Fruit fly (Drosophila melanogaster) whole organism, embryonic: Measurements from ENCODE around the gene SMC6.

Source experiments
- CG10979 ChIP-seq: fragments of 200-800 bp; sonication (Bioruptor generic); optimal IDR thresholded peaks from 2 replicates; lab custom pipeline; 2018; ENCODE audit warnings: missing biosample characterization, mild to moderate bottlenecking, missing genetic modification characterization, moderate library complexity
- CG11695 ChIP-seq: fragments of 200-800 bp; sonication (Bioruptor generic); IDR thresholded peaks from 3 replicates; pipeline ENCODE4 v1.3.6; 2022; ENCODE audit warnings: missing biosample characterization, missing genetic modification characterization
- CG1233 ChIP-seq: fragments of 200-800 bp; sonication (Bioruptor generic); optimal IDR thresholded peaks from 4 replicates; lab custom pipeline; 2018; ENCODE audit warnings: missing biosample characterization, mild to moderate bottlenecking, missing genetic modification characterization
- CG13287 ChIP-seq: fragments of 200-800 bp; sonication (Bioruptor generic); IDR thresholded peaks from 2 replicates; pipeline ENCODE4 v1.3.6; 2022; ENCODE audit warnings: missing biosample characterization, missing genetic modification characterization; ENCODE audit not compliant: partially characterized antibody
- CG13775 ChIP-seq: fragments of 200-800 bp; sonication (Bioruptor generic); optimal IDR thresholded peaks from 3 replicates; lab custom pipeline; 2017; ENCODE audit warnings: missing biosample characterization, mild to moderate bottlenecking, missing genetic modification characterization
- CG15514 ChIP-seq: fragments of 200-800 bp; sonication (Bioruptor generic); optimal IDR thresholded peaks from 3 replicates; lab custom pipeline; 2017; ENCODE audit warnings: missing biosample characterization, missing genetic modification characterization, mild to moderate bottlenecking, moderate library complexity, missing genetic modification reagents
- CG34224 ChIP-seq: fragments of 200-800 bp; sonication (Bioruptor generic); IDR thresholded peaks from 3 replicates; pipeline ENCODE4 v1.3.6; 2022; ENCODE audit warnings: missing biosample characterization, missing genetic modification characterization; ENCODE audit not compliant: partially characterized antibody
- CG3847 ChIP-seq: fragments of 200-800 bp; sonication (Bioruptor generic); IDR thresholded peaks from 2 replicates; pipeline ENCODE4 v1.3.6; 2022; ENCODE audit warnings: missing biosample characterization, missing genetic modification characterization
- CG4360 ChIP-seq: fragments of 200-800 bp; sonication (Bioruptor generic); IDR thresholded peaks from 2 replicates; pipeline ENCODE4 v1.3.6; 2022; ENCODE audit warnings: missing biosample characterization, missing genetic modification characterization
- CG5180 ChIP-seq: fragments of 200-800 bp; sonication (Bioruptor generic); optimal IDR thresholded peaks from 3 replicates; lab custom pipeline; 2017; ENCODE audit warnings: missing biosample characterization, missing genetic modification characterization, mild to moderate bottlenecking, moderate library complexity, missing genetic modification reagents
- CG6765 ChIP-seq: fragments of 200-800 bp; sonication (Bioruptor generic); optimal IDR thresholded peaks from 3 replicates; lab custom pipeline; 2017; ENCODE audit warnings: missing biosample characterization, mild to moderate bottlenecking, missing genetic modification characterization
- CG8290 ChIP-seq, 3 experiments: fragments of 200-800 bp; sonication (Bioruptor generic); optimal IDR thresholded peaks; 2 replicates each; lab custom pipeline; 2016 to 2019; ENCODE audit warnings: missing biosample characterization in 3 of 3, missing genetic modification characterization in 3 of 3, mild to moderate bottlenecking in 2 of 3, moderate library complexity in 1 of 3
- CG8359 ChIP-seq: fragments of 200-800 bp; sonication (Bioruptor generic); optimal IDR thresholded peaks from 2 replicates; lab custom pipeline; 2017; ENCODE audit warnings: missing biosample characterization, mild to moderate bottlenecking, missing genetic modification characterization, borderline replicate concordance
- CG8924 ChIP-seq: fragments of 200-800 bp; optimal IDR thresholded peaks from 3 replicates; lab custom pipeline; 2019; ENCODE audit warnings: missing biosample characterization, mild to moderate bottlenecking, missing genetic modification characterization, moderate library complexity
- CG9727 ChIP-seq: fragments of 200-800 bp; sonication (Bioruptor generic); optimal IDR thresholded peaks from 3 replicates; lab custom pipeline; 2017; ENCODE audit warnings: missing biosample characterization, mild to moderate bottlenecking, missing genetic modification characterization
- Chrac-16 ChIP-seq: fragments of 200-800 bp; sonication (Bioruptor generic); optimal IDR thresholded peaks from 3 replicates; lab custom pipeline; 2016; ENCODE audit warnings: missing biosample characterization, missing genetic modification characterization
- Dll ChIP-seq: fragments of 200-800 bp; sonication (Bioruptor generic); IDR thresholded peaks from 4 replicates; pipeline ENCODE4 v1.3.6; 2022; ENCODE audit warnings: missing biosample characterization, missing genetic modification characterization; ENCODE audit not compliant: partially characterized antibody
- Ets65A ChIP-seq: fragments of 200-800 bp; sonication (Bioruptor generic); peaks from one replicate; lab custom pipeline; 2016; ENCODE audit warnings: missing biosample characterization, missing genetic modification characterization
- Fer1 ChIP-seq: fragments of 200-800 bp; sonication (Bioruptor generic); optimal IDR thresholded peaks from 2 replicates; lab custom pipeline; 2017; ENCODE audit warnings: missing biosample characterization, mild to moderate bottlenecking, missing genetic modification characterization
- Gug ChIP-seq: fragments of 200-800 bp; sonication (Bioruptor generic); IDR thresholded peaks from 4 replicates; pipeline ENCODE4 v1.3.6; 2022; ENCODE audit warnings: missing biosample characterization, missing genetic modification characterization
- HLH54F ChIP-seq: fragments of 200-800 bp; sonication (Bioruptor generic); optimal IDR thresholded peaks from 3 replicates; lab custom pipeline; 2016; ENCODE audit warnings: missing biosample characterization, missing genetic modification characterization
- Mrtf ChIP-seq: fragments of 200-800 bp; sonication (Bioruptor generic); IDR thresholded peaks from 3 replicates; pipeline ENCODE4 v1.3.6; 2022; ENCODE audit warnings: missing biosample characterization, missing genetic modification characterization
- NC2α ChIP-seq: fragments of 200-800 bp; sonication (Bioruptor generic); optimal IDR thresholded peaks from 2 replicates; lab custom pipeline; 2016; ENCODE audit warnings: missing biosample characterization, missing genetic modification characterization
- NC2β ChIP-seq: fragments of 200-800 bp; sonication (Bioruptor generic); optimal IDR thresholded peaks from 2 replicates; lab custom pipeline; 2016; ENCODE audit warnings: missing biosample characterization, missing genetic modification characterization
- NfI ChIP-seq: fragments of 200-800 bp; sonication (Bioruptor generic); optimal IDR thresholded peaks from 3 replicates; lab custom pipeline; 2018; ENCODE audit warnings: missing biosample characterization, mild to moderate bottlenecking, missing genetic modification characterization, moderate library complexity
- Oli ChIP-seq: fragments of 200-800 bp; sonication (Bioruptor generic); optimal IDR thresholded peaks from 2 replicates; lab custom pipeline; 2018; ENCODE audit warnings: missing biosample characterization, mild to moderate bottlenecking, missing genetic modification characterization, moderate library complexity
- Spps ChIP-seq: fragments of 200-800 bp; sonication (Bioruptor generic); optimal IDR thresholded peaks from 2 replicates; lab custom pipeline; 2018; ENCODE audit warnings: missing biosample characterization, mild to moderate bottlenecking, missing genetic modification characterization
- Taf1 ChIP-seq: fragments of 200-800 bp; sonication (Bioruptor generic); IDR thresholded peaks from 2 replicates; pipeline ENCODE4 v1.3.6; 2022; ENCODE audit warnings: missing biosample characterization, missing genetic modification characterization
- amos ChIP-seq: fragments of 200-800 bp; sonication (Bioruptor generic); IDR thresholded peaks from 2 replicates; pipeline ENCODE4 v1.3.6; 2022; ENCODE audit warnings: missing biosample characterization, missing genetic modification characterization; ENCODE audit not compliant: partially characterized antibody
- ci ChIP-seq: fragments of 200-800 bp; sonication (Bioruptor generic); IDR thresholded peaks from 3 replicates; pipeline ENCODE4 v1.3.6; 2022; ENCODE audit warnings: missing biosample characterization, missing genetic modification characterization
- gem ChIP-seq: fragments of 200-800 bp; sonication (Bioruptor generic); optimal IDR thresholded peaks from 2 replicates; lab custom pipeline; 2019; ENCODE audit warnings: missing biosample characterization, mild to moderate bottlenecking, missing genetic modification characterization, moderate library complexity
- ind ChIP-seq: fragments of 200-800 bp; sonication (Bioruptor generic); optimal IDR thresholded peaks from 3 replicates; lab custom pipeline; 2016; ENCODE audit warnings: missing biosample characterization, missing genetic modification characterization
- jigr1 ChIP-seq: fragments of 200-800 bp; sonication (Bioruptor generic); IDR thresholded peaks from 3 replicates; pipeline ENCODE4 v1.3.6; 2022; ENCODE audit warnings: missing biosample characterization, missing genetic modification characterization
- knrl ChIP-seq: fragments of 200-800 bp; sonication (Bioruptor generic); IDR thresholded peaks from 3 replicates; pipeline ENCODE4 v1.3.6; 2022; ENCODE audit warnings: missing biosample characterization, missing genetic modification characterization; ENCODE audit not compliant: partially characterized antibody
- lmd ChIP-seq: fragments of 200-800 bp; sonication (Bioruptor generic); IDR thresholded peaks from 2 replicates; pipeline ENCODE4 v1.3.6; 2022; ENCODE audit warnings: missing biosample characterization, missing genetic modification characterization
- nau ChIP-seq: fragments of 200-800 bp; sonication (Bioruptor generic); optimal IDR thresholded peaks from 3 replicates; lab custom pipeline; 2017; ENCODE audit warnings: missing biosample characterization, mild to moderate bottlenecking, missing genetic modification characterization, missing genetic modification reagents
- nerfin-1 ChIP-seq: fragments of 200-800 bp; sonication (Bioruptor generic); optimal IDR thresholded peaks from 3 replicates; lab custom pipeline; 2019; ENCODE audit warnings: missing biosample characterization, mild to moderate bottlenecking, missing genetic modification characterization, moderate library complexity
- onecut ChIP-seq: fragments of 200-800 bp; sonication (Bioruptor generic); IDR thresholded peaks from 2 replicates; pipeline ENCODE4 v1.3.6; 2022; ENCODE audit warnings: missing biosample characterization, missing genetic modification characterization
- otp ChIP-seq: fragments of 200-800 bp; sonication (Bioruptor generic); IDR thresholded peaks from 3 replicates; pipeline ENCODE4, ENCODE4 v1.3.6; 2022; ENCODE audit warnings: missing biosample characterization, missing genetic modification characterization
- pb ChIP-seq: fragments of 200-800 bp; sonication (Bioruptor generic); optimal IDR thresholded peaks from 3 replicates; lab custom pipeline; 2016; ENCODE audit warnings: missing biosample characterization, missing genetic modification characterization
- psq ChIP-seq: fragments of 200-800 bp; sonication (Bioruptor generic); optimal IDR thresholded peaks from 2 replicates; lab custom pipeline; 2017; ENCODE audit warnings: missing biosample characterization, missing genetic modification characterization
- sd ChIP-seq: fragments of 200-800 bp; sonication (Bioruptor generic); optimal IDR thresholded peaks from 3 replicates; lab custom pipeline; 2018; ENCODE audit warnings: missing biosample characterization, mild to moderate bottlenecking, missing genetic modification characterization, moderate library complexity
- sens ChIP-seq: fragments of 200-800 bp; sonication (Bioruptor generic); peaks from one replicate; lab custom pipeline; 2016; ENCODE audit warnings: missing biosample characterization, missing genetic modification characterization
- sens-2 ChIP-seq: fragments of 200-800 bp; sonication (Bioruptor generic); IDR thresholded peaks from 2 replicates; pipeline ENCODE4 v1.3.6; 2022; ENCODE audit warnings: missing biosample characterization, missing genetic modification characterization
- stwl ChIP-seq: fragments of 200-800 bp; sonication (Bioruptor generic); optimal IDR thresholded peaks from 3 replicates; lab custom pipeline; 2018; ENCODE audit warnings: missing biosample characterization, mild to moderate bottlenecking, missing genetic modification characterization, moderate library complexity
- twi ChIP-seq: fragments of 200-800 bp; optimal IDR thresholded peaks from 2 replicates; lab custom pipeline; 2019; ENCODE audit warnings: missing biosample characterization, mild to moderate bottlenecking, missing genetic modification characterization, moderate library complexity
- vvl ChIP-seq: fragments of 200-800 bp; sonication (Bioruptor generic); IDR thresholded peaks from 2 replicates; pipeline ENCODE4 v1.3.6; 2022; ENCODE audit warnings: missing biosample characterization, missing genetic modification characterization
- zfh1 ChIP-seq: fragments of 200-800 bp; sonication (Bioruptor generic); IDR thresholded peaks from 3 replicates; pipeline ENCODE4 v1.3.6; 2022; ENCODE audit warnings: missing biosample characterization, missing genetic modification characterization

The SMC6 gene

dm6 chr3R:24233366-24234161 is 40.3 kb upstream of the SMC6 start (continued):
- TF ChIP-seq zfh1 = no peak
- peak; percentile 19 for TF ChIP-seq stwl (tag; lab: Kevin White, UChicago)
- peak; percentile 12; the same call in 1 of the 2 replicates for TF ChIP-seq CG13287 (GFP tag; lab: Robert Waterston, UW)
- TF ChIP-seq jigr1 (GFP tag; lab: Robert Waterston, UW) = no peak
- TF ChIP-seq psq = peak; percentile 47
- no peak for TF ChIP-seq knrl
- no peak for TF ChIP-seq NC2α (GFP tag; lab: Kevin White, UChicago)
- TF ChIP-seq twi = no peak
- TF ChIP-seq CG8290 (GFP tag; optimal IDR thresholded peaks at IDR 0.05; lab: Kevin White, UChicago) = no peak
- no peak for TF ChIP-seq CG8290 (tag; optimal IDR thresholded peaks at IDR 0.05; lab: Kevin White, UChicago)
- TF ChIP-seq sd (tag; lab: Kevin White, UChicago) = peak; percentile 64
- peak; percentile 88 for TF ChIP-seq Ets65A (GFP tag; lab: Kevin White, UChicago)
- no peak for TF ChIP-seq sens-2 (GFP tag; lab: Robert Waterston, UW)
- TF ChIP-seq CG8359 (GFP tag; lab: Kevin White, UChicago) = no peak
- TF ChIP-seq sens (GFP tag; lab: Kevin White, UChicago) = peak; percentile 85
- peak; percentile 20 for TF ChIP-seq CG13775 (GFP tag; lab: Kevin White, UChicago)
- TF ChIP-seq Taf1 (GFP tag; lab: Robert Waterston, UW) = no peak
- 0 out of 3 replicates have a peak, but pooled peaks have one; percentile 8 for TF ChIP-seq CG11695
- no peak for TF ChIP-seq onecut (GFP tag; lab: Robert Waterston, UW)
- no peak for TF ChIP-seq CG34224
- TF ChIP-seq NC2β (GFP tag; lab: Kevin White, UChicago) = no peak
- TF ChIP-seq CG1233 (GFP tag; lab: Kevin White, UChicago) = no peak
- no peak for TF ChIP-seq Spps
- no peak for TF ChIP-seq otp (GFP tag; lab: Robert Waterston, UW)
- TF ChIP-seq gem = no peak
- peak; percentile 14 for TF ChIP-seq CG15514 (GFP tag; lab: Kevin White, UChicago)
- peak; percentile 76 for TF ChIP-seq CG5180 (GFP tag; lab: Kevin White, UChicago)
- no peak; the same call in 1 of the 2 replicates for TF ChIP-seq amos (GFP tag; lab: Robert Waterston, UW)
- TF ChIP-seq CG4360 (GFP tag; lab: Robert Waterston, UW) = peak; percentile 84
- peak; percentile 4 for TF ChIP-seq Fer1 (GFP tag; lab: Kevin White, UChicago)
- no peak for TF ChIP-seq ind (GFP tag; lab: Kevin White, UChicago)
- TF ChIP-seq CG8924 (tag; lab: Kevin White, UChicago) = peak; percentile 22
- peak; percentile 48 for TF ChIP-seq nerfin-1 (tag; lab: Kevin White, UChicago)
- TF ChIP-seq pb (GFP tag; lab: Kevin White, UChicago) = no peak
- no peak for TF ChIP-seq CG10979
- TF ChIP-seq nau (GFP tag; lab: Kevin White, UChicago) = no peak
- no peak for TF ChIP-seq HLH54F
- peak; percentile 33 for TF ChIP-seq CG9727 (GFP tag; lab: Kevin White, UChicago)
- TF ChIP-seq Mrtf = no peak
- peak; percentile 57; the same call in 1 of the 3 replicates for TF ChIP-seq ci (GFP tag; lab: Robert Waterston, UW)
- TF ChIP-seq NfI (GFP tag; lab: Kevin White, UChicago) = no peak
- no peak for TF ChIP-seq Oli (tag; lab: Kevin White, UChicago)
- TF ChIP-seq Dll = 0 out of 4 replicates have a peak, but pooled peaks have one; percentile 11
- peak; percentile 8; the same call in 1 of the 4 replicates for TF ChIP-seq Gug
- no peak for TF ChIP-seq CG3847
- 0 out of 2 replicates have a peak, but pooled peaks have one; percentile 37 for TF ChIP-seq vvl (GFP tag; lab: Robert Waterston, UW)
- no peak for TF ChIP-seq Chrac-16
- no peak for TF ChIP-seq lmd (GFP tag; lab: Robert Waterston, UW)
- peak; percentile 18 for TF ChIP-seq CG6765
